Worm (Caenorhabditis elegans): ENCODE measurements around the gene ZC317.7.

DNA sequence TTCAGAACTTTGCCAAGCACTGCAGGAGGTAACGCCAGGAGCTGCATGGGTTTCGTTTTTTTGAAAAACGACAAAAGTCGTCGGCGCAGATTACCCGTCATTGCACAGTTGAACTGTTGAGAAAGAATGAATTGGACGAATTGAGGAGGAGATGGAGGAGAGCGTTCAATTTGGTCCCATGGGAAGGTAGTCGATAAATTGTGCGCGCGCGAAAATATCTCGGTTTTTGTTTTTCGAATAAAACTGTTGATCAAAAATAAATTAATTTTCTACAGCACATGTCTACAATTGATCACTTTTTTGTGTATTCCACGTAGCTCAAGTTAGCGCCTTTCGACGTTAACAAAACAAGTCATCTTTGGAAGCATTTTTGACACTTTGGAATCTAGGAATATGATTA is 50.9 kb downstream of the ZC317.7 start, which contains the start of gene F08F3.6:
- TF ChIP-seq gei-17 (GFP tag; optimal IDR thresholded peaks at IDR 0.05) (no peak), unc-62 (GFP tag; optimal IDR thresholded peaks at IDR 0.05) (no peak), C06A6.2 (GFP tag; conservative IDR thresholded peaks at IDR 0.05) (no peak), mcd-1 (GFP tag; IDR thresholded peaks at IDR 0.05) (no peak), xnd-1 (tag; optimal IDR thresholded peaks at IDR 0.05) (no peak), nhr-90 (tag; optimal IDR thresholded peaks at IDR 0.05) (no peak), K11D2.4 (GFP tag; IDR thresholded peaks at IDR 0.05) (no peak), sea-2 (GFP tag; IDR thresholded peaks at IDR 0.05) (no peak), efl-1 (GFP tag; optimal IDR thresholded peaks at IDR 0.05) (peak; percentile 64), nfya-1 (tag; optimal IDR thresholded peaks at IDR 0.05; ENCODE audit: borderline replicate concordance, insufficient read depth) (no peak)

All from whole organism, young adult.